Worm (Caenorhabditis elegans): ENCODE data around the gene msp-32.

DNA sequence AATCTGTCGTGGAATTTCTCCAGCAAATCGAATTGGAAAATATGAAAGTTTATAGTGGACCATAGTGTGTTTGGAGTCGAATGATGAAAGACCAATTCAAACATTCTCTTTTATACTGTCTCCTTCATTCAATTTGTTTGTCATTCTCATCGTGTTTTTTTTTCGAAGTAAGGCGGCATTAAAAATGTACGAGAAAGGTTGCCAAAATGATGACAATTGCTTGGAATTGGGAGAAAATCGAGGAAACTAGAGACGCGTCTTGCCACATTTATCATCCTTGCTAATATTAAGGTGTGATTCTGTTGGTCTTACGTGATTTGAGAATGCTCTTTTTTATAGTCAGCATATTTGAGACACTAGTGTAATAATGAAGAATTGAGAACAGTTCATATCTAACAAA is 36.3 kb downstream of the msp-32 start, which contains the start of gene gst-30:
- TF ChIP-seq Y53F4B.3 (GFP tag; IDR thresholded peaks at IDR 0.05) (no peak), T07F8.4 (tag; optimal IDR thresholded peaks at IDR 0.05) (no peak), sea-2 (GFP tag; IDR thresholded peaks at IDR 0.05) (no peak), pbrm-1 (GFP tag; IDR thresholded peaks at IDR 0.05) (no peak), F33H1.4 (GFP tag; IDR thresholded peaks at IDR 0.05) (no peak), lin-26 (GFP tag; IDR thresholded peaks at IDR 0.05) (no peak), F23B12.7 (tag; optimal IDR thresholded peaks at IDR 0.05; ENCODE audit: insufficient read depth) (no peak), ztf-28 (GFP tag; IDR thresholded peaks at IDR 0.05) (no peak), ama-1 (optimal IDR thresholded peaks at IDR 0.05) (no peak), ama-1 (GFP tag; optimal IDR thresholded peaks at IDR 0.05) (no peak), nhr-179 (tag; optimal IDR thresholded peaks at IDR 0.05) (no peak), ztf-6 (GFP tag; IDR thresholded peaks at IDR 0.05) (no peak), ceh-40 (GFP tag; IDR thresholded peaks at IDR 0.05) (no peak), rpc-1 (optimal IDR thresholded peaks at IDR 0.05) (no peak), rpc-1 (tag; optimal IDR thresholded peaks at IDR 0.05) (no peak), pha-4 (tag; optimal IDR thresholded peaks at IDR 0.05) (no peak)
